Fruit fly (Drosophila melanogaster) whole organism, prepupa: ENCODE results near the gene CG6295.

Experiments
- Blimp-1 ChIP-seq: fragments of 200-800 bp; sonication (Bioruptor generic); optimal IDR thresholded peaks from 3 replicates; lab custom pipeline; 2017; ENCODE audit warnings: missing biosample characterization, missing genetic modification characterization, mild to moderate bottlenecking, moderate library complexity, missing genetic modification reagents
- CG10631 ChIP-seq: fragments of 200-800 bp; sonication (Bioruptor generic); optimal IDR thresholded peaks from 2 replicates; lab custom pipeline; 2016; ENCODE audit warnings: missing biosample characterization, missing genetic modification characterization
- CG10669 ChIP-seq: fragments of 200-800 bp; sonication (Bioruptor generic); optimal IDR thresholded peaks from 3 replicates; lab custom pipeline; 2018; ENCODE audit warnings: missing biosample characterization, mild to moderate bottlenecking, missing genetic modification characterization, moderate library complexity
- CG11762 ChIP-seq: fragments of 200-800 bp; sonication (Bioruptor generic); optimal IDR thresholded peaks from 3 replicates; lab custom pipeline; 2016; ENCODE audit warnings: missing biosample characterization, missing genetic modification characterization; ENCODE audit not compliant: insufficient read depth
- CG15336 ChIP-seq: fragments of 200-800 bp; sonication (Bioruptor generic); IDR thresholded peaks from 2 replicates; pipeline ENCODE4 v1.3.6; 2022; ENCODE audit warnings: missing biosample characterization, missing genetic modification characterization
- CG1621 ChIP-seq: fragments of 200-800 bp; sonication (Bioruptor generic); optimal IDR thresholded peaks from 3 replicates; lab custom pipeline; 2018; ENCODE audit warnings: missing biosample characterization, mild to moderate bottlenecking, missing genetic modification characterization
- CG16779 ChIP-seq: fragments of 200-800 bp; sonication (Bioruptor generic); optimal IDR thresholded peaks from 3 replicates; lab custom pipeline; 2017; ENCODE audit warnings: missing biosample characterization, mild to moderate bottlenecking, missing genetic modification characterization
- CG3032 ChIP-seq: fragments of 200-800 bp; optimal IDR thresholded peaks from 2 replicates; lab custom pipeline; 2019; ENCODE audit warnings: missing biosample characterization, mild to moderate bottlenecking, missing genetic modification characterization, moderate library complexity
- CG32006 ChIP-seq: fragments of 200-800 bp; sonication (Bioruptor generic); optimal IDR thresholded peaks from 3 replicates; lab custom pipeline; 2017; ENCODE audit warnings: missing biosample characterization, mild to moderate bottlenecking, missing genetic modification characterization
- CG34406 ChIP-seq: fragments of 200-800 bp; sonication (Bioruptor generic); optimal IDR thresholded peaks from 3 replicates; lab custom pipeline; 2016; ENCODE audit warnings: missing biosample characterization, missing genetic modification characterization
- CG4318 ChIP-seq: fragments of 200-800 bp; sonication (Bioruptor generic); optimal IDR thresholded peaks from 3 replicates; lab custom pipeline; 2017; ENCODE audit warnings: missing biosample characterization, mild to moderate bottlenecking, missing genetic modification characterization
- CG6163 ChIP-seq: fragments of 200-800 bp; sonication (Bioruptor generic); IDR thresholded peaks from 3 replicates; pipeline ENCODE4 v1.3.6; 2022; ENCODE audit warnings: missing biosample characterization, missing genetic modification characterization
- CG6792 ChIP-seq: fragments of 200-800 bp; sonication (Bioruptor generic); optimal IDR thresholded peaks from 3 replicates; lab custom pipeline; 2016; ENCODE audit warnings: missing biosample characterization, missing genetic modification characterization
- CG6808 ChIP-seq: fragments of 200-800 bp; sonication (Bioruptor generic); optimal IDR thresholded peaks from 3 replicates; lab custom pipeline; 2017; ENCODE audit warnings: missing biosample characterization, missing genetic modification characterization, mild to moderate bottlenecking, moderate library complexity, missing genetic modification reagents
- CG6854 ChIP-seq: fragments of 200-800 bp; sonication (Bioruptor generic); optimal IDR thresholded peaks from 2 replicates; lab custom pipeline; 2017; ENCODE audit warnings: missing biosample characterization, mild to moderate bottlenecking, missing genetic modification characterization
- CG7368 ChIP-seq: fragments of 200-800 bp; sonication (Bioruptor generic); optimal IDR thresholded peaks from 3 replicates; lab custom pipeline; 2016; ENCODE audit warnings: missing biosample characterization, missing genetic modification characterization
- CG8119 ChIP-seq: fragments of 200-800 bp; sonication (Bioruptor generic); IDR thresholded peaks from 3 replicates; pipeline ENCODE4 v1.3.6; 2022; ENCODE audit warnings: missing biosample characterization, missing genetic modification characterization
- CG8319 ChIP-seq: fragments of 200-800 bp; sonication (Bioruptor generic); optimal IDR thresholded peaks from 3 replicates; lab custom pipeline; 2016; ENCODE audit warnings: missing biosample characterization, missing genetic modification characterization
- CG8632 ChIP-seq: fragments of 200-800 bp; sonication (Bioruptor generic); optimal IDR thresholded peaks from 3 replicates; lab custom pipeline; 2016; ENCODE audit warnings: missing biosample characterization, missing genetic modification characterization
- CG9139 ChIP-seq: fragments of 200-800 bp; sonication (Bioruptor generic); optimal IDR thresholded peaks from 3 replicates; lab custom pipeline; 2017; ENCODE audit warnings: missing biosample characterization, mild to moderate bottlenecking, missing genetic modification characterization
- Eip78C ChIP-seq: fragments of 200-800 bp; sonication (Bioruptor generic); peaks from one replicate; lab custom pipeline; 2016; ENCODE audit warnings: missing biosample characterization, missing genetic modification characterization
- Eip93F ChIP-seq: fragments of 200-800 bp; sonication (Bioruptor generic); optimal IDR thresholded peaks from 2 replicates; lab custom pipeline; 2016; ENCODE audit warnings: missing biosample characterization, mild to moderate bottlenecking, missing genetic modification characterization
- Ets21C ChIP-seq: fragments of 200-800 bp; sonication (Bioruptor generic); optimal IDR thresholded peaks from 3 replicates; lab custom pipeline; 2016; ENCODE audit warnings: missing biosample characterization, missing genetic modification characterization
- Gug ChIP-seq: fragments of 200-800 bp; sonication (Bioruptor generic); IDR thresholded peaks from 2 replicates; pipeline ENCODE4 v1.3.6; 2022; ENCODE audit warnings: missing biosample characterization, missing genetic modification characterization
- Hr38 ChIP-seq: sonication (Bioruptor generic); optimal IDR thresholded peaks from 2 replicates; lab custom pipeline; 2016; ENCODE audit warnings: missing biosample characterization, missing genetic modification characterization
- Hr4 ChIP-seq: fragments of 200-800 bp; sonication (Bioruptor generic); optimal IDR thresholded peaks from 3 replicates; lab custom pipeline; 2016; ENCODE audit warnings: missing biosample characterization, missing genetic modification characterization
- Lpt ChIP-seq: fragments of 200-800 bp; sonication (Bioruptor generic); optimal IDR thresholded peaks from 3 replicates; lab custom pipeline; 2016; ENCODE audit warnings: missing biosample characterization, missing genetic modification characterization
- Met ChIP-seq: fragments of 200-800 bp; sonication (Bioruptor generic); optimal IDR thresholded peaks from 3 replicates; lab custom pipeline; 2016; ENCODE audit warnings: missing biosample characterization, missing genetic modification characterization
- Smox ChIP-seq: fragments of 200-800 bp; sonication (Bioruptor generic); optimal IDR thresholded peaks from 3 replicates; lab custom pipeline; 2016; ENCODE audit warnings: missing biosample characterization, missing genetic modification characterization
- Sox102F ChIP-seq: fragments of 200-800 bp; sonication (Bioruptor generic); optimal IDR thresholded peaks from 2 replicates; lab custom pipeline; 2016; ENCODE audit warnings: missing biosample characterization, mild to moderate bottlenecking, missing genetic modification characterization
- Sox15 ChIP-seq: fragments of 200-800 bp; sonication (Bioruptor generic); optimal IDR thresholded peaks from 3 replicates; lab custom pipeline; 2016; ENCODE audit warnings: missing biosample characterization, missing genetic modification characterization
- acj6 ChIP-seq: fragments of 200-800 bp; sonication (Bioruptor generic); optimal IDR thresholded peaks from 3 replicates; lab custom pipeline; 2016; ENCODE audit warnings: missing biosample characterization, missing genetic modification characterization
- dac ChIP-seq: fragments of 200-800 bp; sonication (Bioruptor generic); optimal IDR thresholded peaks from 2 replicates; lab custom pipeline; 2017; ENCODE audit warnings: missing biosample characterization, mild to moderate bottlenecking, missing genetic modification characterization
- dsx ChIP-seq: fragments of 200-800 bp; optimal IDR thresholded peaks from 3 replicates; lab custom pipeline; 2019; ENCODE audit warnings: missing biosample characterization, mild to moderate bottlenecking, missing genetic modification characterization, moderate library complexity; ENCODE audit not compliant: poor library complexity, severe bottlenecking
- eg ChIP-seq: fragments of 200-800 bp; sonication (Bioruptor generic); IDR thresholded peaks from 3 replicates; pipeline ENCODE4 v1.3.6; 2022; ENCODE audit warnings: missing biosample characterization, missing genetic modification characterization
- esn ChIP-seq: fragments of 200-800 bp; sonication (Bioruptor generic); optimal IDR thresholded peaks from 2 replicates; lab custom pipeline; 2016; ENCODE audit warnings: missing biosample characterization, mild to moderate bottlenecking, missing genetic modification characterization, moderate library complexity
- fd59A ChIP-seq: fragments of 200-800 bp; sonication (Bioruptor generic); optimal IDR thresholded peaks from 2 replicates; lab custom pipeline; 2017; ENCODE audit warnings: missing biosample characterization, mild to moderate bottlenecking, missing genetic modification characterization, missing genetic modification reagents
- fd85E ChIP-seq: fragments of 200-800 bp; sonication (Bioruptor generic); optimal IDR thresholded peaks from 3 replicates; lab custom pipeline; 2016; ENCODE audit warnings: missing biosample characterization, missing genetic modification characterization
- fkh ChIP-seq: fragments of 200-800 bp; sonication (Bioruptor generic); optimal IDR thresholded peaks from 3 replicates; lab custom pipeline; 2017; ENCODE audit warnings: missing biosample characterization, mild to moderate bottlenecking, missing genetic modification characterization, moderate library complexity
- lz ChIP-seq: fragments of 200-800 bp; sonication (Bioruptor generic); optimal IDR thresholded peaks from 3 replicates; lab custom pipeline; 2016; ENCODE audit warnings: missing biosample characterization, missing genetic modification characterization
- net ChIP-seq: fragments of 200-800 bp; sonication (Bioruptor generic); optimal IDR thresholded peaks from 3 replicates; lab custom pipeline; 2016; ENCODE audit warnings: missing biosample characterization, missing genetic modification characterization
- pdm3 ChIP-seq: fragments of 200-800 bp; sonication (Bioruptor generic); optimal IDR thresholded peaks from 3 replicates; lab custom pipeline; 2016; ENCODE audit warnings: missing biosample characterization, missing genetic modification characterization
- salr ChIP-seq, 2 experiments: fragments of 200-800 bp; sonication (Bioruptor generic); optimal IDR thresholded peaks; 3 replicates each; lab custom pipeline; 2016 to 2018; ENCODE audit warnings: missing biosample characterization in 2 of 2, missing genetic modification characterization in 2 of 2, mild to moderate bottlenecking in 1 of 2
- spab ChIP-seq: fragments of 200-800 bp; sonication (Bioruptor generic); optimal IDR thresholded peaks from 2 replicates; lab custom pipeline; 2017; ENCODE audit warnings: missing biosample characterization, mild to moderate bottlenecking, missing genetic modification characterization, missing genetic modification reagents
- ss ChIP-seq, 2 experiments: fragments of 200-800 bp; sonication (Bioruptor generic); optimal IDR thresholded peaks; 2 replicates in 1 of 2; 3 replicates in 1 of 2; lab custom pipeline; 2017 to 2018; ENCODE audit warnings: mild to moderate bottlenecking in 2 of 2, missing biosample characterization in 2 of 2, missing genetic modification characterization in 2 of 2, moderate library complexity in 1 of 2
- topi ChIP-seq: fragments of 200-800 bp; sonication (Bioruptor generic); optimal IDR thresholded peaks from 3 replicates; lab custom pipeline; 2016; ENCODE audit warnings: missing biosample characterization, missing genetic modification characterization
- vri ChIP-seq: fragments of 200-800 bp; sonication (Bioruptor generic); optimal IDR thresholded peaks from 3 replicates; lab custom pipeline; 2016; ENCODE audit warnings: missing biosample characterization, mild to moderate bottlenecking, missing genetic modification characterization

Gene CG6295

DNA sequence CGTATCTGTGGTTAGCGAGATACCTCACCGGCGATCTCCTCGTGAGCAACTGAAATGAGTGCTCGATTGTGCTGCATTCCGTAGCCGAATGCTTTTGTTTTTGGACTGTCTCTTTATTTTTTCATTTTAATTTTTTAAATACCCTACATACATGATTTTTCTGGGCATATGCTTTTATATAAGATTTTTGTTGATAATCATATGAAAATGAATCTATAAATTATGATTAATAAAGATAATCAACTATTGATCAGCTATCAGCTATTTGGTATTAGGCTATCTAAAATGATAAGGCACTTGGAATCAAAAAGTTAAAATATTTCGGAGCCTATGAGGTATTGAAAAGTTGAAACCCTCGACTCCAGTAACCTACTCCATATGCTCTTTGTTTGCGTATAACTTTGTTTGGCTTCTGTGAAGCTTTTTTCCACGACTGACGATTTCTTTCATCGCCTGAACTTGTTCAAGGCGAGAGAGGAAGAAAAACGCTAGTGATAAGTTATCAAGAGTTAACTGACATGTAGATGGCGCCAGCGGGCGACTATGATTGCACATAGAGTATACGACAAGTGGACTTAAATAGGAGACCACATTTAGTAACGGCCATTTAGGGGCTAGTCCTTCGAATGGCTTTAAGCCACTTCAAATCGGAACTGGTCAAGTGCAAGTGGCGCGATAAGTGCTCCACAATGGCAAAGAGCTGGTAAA lies 16.9 kb downstream of the CG6295 start, which contains the start of gene CG31076 (continued):
- peak; percentile 81 for TF ChIP-seq esn
- TF ChIP-seq vri = peak; percentile 48
- peak; percentile 85 for TF ChIP-seq topi
- TF ChIP-seq dsx (GFP tag; lab: Kevin White, UChicago) = peak; percentile 67
- TF ChIP-seq CG8632 (GFP tag; lab: Kevin White, UChicago) = peak; percentile 33
- peak; percentile 44 for TF ChIP-seq CG6808 (GFP tag; lab: Kevin White, UChicago)
- peak; percentile 65 for TF ChIP-seq CG7368
- peak; percentile 70 for TF ChIP-seq fkh
- no peak for TF ChIP-seq CG4318 (GFP tag; lab: Kevin White, UChicago)

DNA sequence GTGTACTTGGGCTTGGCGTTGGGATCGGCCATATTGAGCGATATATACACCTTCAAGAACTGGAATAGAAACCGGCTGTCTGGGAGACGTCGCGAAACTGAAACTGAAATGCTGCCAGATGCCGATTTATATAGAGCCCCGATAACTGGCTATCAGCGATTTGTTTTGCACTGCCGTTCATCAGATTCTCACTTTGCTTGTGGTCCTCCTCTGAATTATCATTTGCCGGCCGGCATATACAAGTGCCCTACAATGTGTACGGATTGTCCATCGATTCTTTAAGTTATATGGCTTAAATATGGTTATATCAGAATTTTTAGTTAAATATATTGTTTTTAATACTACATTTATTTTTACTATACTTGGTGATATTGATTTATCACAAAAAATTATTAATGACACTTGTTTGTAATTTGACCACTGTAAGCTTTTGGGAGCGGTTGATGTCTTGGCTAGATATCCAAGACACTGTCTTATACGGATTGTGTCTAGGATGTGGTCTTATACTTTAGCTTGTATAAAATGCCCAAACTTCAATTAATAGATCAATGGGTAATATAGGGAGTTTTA lies 18.4 kb downstream of the CG6295 start, which contains the start of gene CG31075:
CG31075 (minus strand) TSS at position 106 of the 570 bp plus-strand sequence.
- peak; percentile 83 for TF ChIP-seq CG3032 (tag; lab: Kevin White, UChicago)
- peak; percentile 86 for TF ChIP-seq CG6792 (GFP tag; lab: Kevin White, UChicago)
- TF ChIP-seq esn = peak; percentile 94
- TF ChIP-seq CG34406 = peak; percentile 83
- peak; percentile 99 for TF ChIP-seq CG6163 (GFP tag; lab: Robert Waterston, UW)
- TF ChIP-seq CG9139 (GFP tag; lab: Kevin White, UChicago) = peak; percentile 77
- peak; percentile 74 for TF ChIP-seq CG8632 (GFP tag; lab: Kevin White, UChicago)
- TF ChIP-seq Smox (GFP tag; lab: Kevin White, UChicago) = peak; percentile 87
- TF ChIP-seq CG32006 (GFP tag; lab: Kevin White, UChicago) = peak; percentile 76
- TF ChIP-seq CG11762 (GFP tag; lab: Kevin White, UChicago) = peak; percentile 83
- peak; percentile 72 for TF ChIP-seq CG6854
- peak; percentile 85 for TF ChIP-seq acj6 (GFP tag; lab: Kevin White, UChicago)
- peak; percentile 82 for TF ChIP-seq Hr4 (GFP tag; lab: Kevin White, UChicago)
- TF ChIP-seq topi = peak; percentile 91
- peak; percentile 74 for TF ChIP-seq fd59A (GFP tag; lab: Kevin White, UChicago)
- TF ChIP-seq eg (GFP tag; lab: Robert Waterston, UW) = peak; percentile 97
- peak; percentile 86 for TF ChIP-seq CG6808 (GFP tag; lab: Kevin White, UChicago)
- no peak for TF ChIP-seq Hr38
- peak; percentile 81 to 87 for TF ChIP-seq ss (GFP tag; optimal IDR thresholded peaks at IDR 0.05; lab: Kevin White, UChicago)
- peak; percentile 74 for TF ChIP-seq fd85E (GFP tag; lab: Kevin White, UChicago)
- TF ChIP-seq vri = peak; percentile 85
- peak; percentile 82 for TF ChIP-seq CG1621 (tag; lab: Kevin White, UChicago)
- peak; percentile 76 for TF ChIP-seq Blimp-1 (GFP tag; lab: Kevin White, UChicago)
- peak; percentile 94 for TF ChIP-seq CG8119
- peak; percentile 97 for TF ChIP-seq Gug (GFP tag; lab: Robert Waterston, UW)
- TF ChIP-seq fkh = no peak
- peak; percentile 67 for TF ChIP-seq dac (GFP tag; lab: Kevin White, UChicago)
- TF ChIP-seq net (GFP tag; lab: Kevin White, UChicago) = peak; percentile 76
- peak; percentile 89 for TF ChIP-seq CG10669
- TF ChIP-seq CG16779 (tag; lab: Kevin White, UChicago) = peak; percentile 81
- peak; percentile 59 to 66 for TF ChIP-seq salr (GFP tag; optimal IDR thresholded peaks at IDR 0.05; lab: Kevin White, UChicago)
- peak; percentile 92 for TF ChIP-seq lz (GFP tag; lab: Kevin White, UChicago)
- TF ChIP-seq Met (GFP tag; lab: Kevin White, UChicago) = peak; percentile 88
- peak; percentile 41 for TF ChIP-seq Sox15 (GFP tag; lab: Kevin White, UChicago)
- TF ChIP-seq Eip93F (GFP tag; lab: Kevin White, UChicago) = peak; percentile 91
- TF ChIP-seq Ets21C = peak; percentile 76
- TF ChIP-seq pdm3 (GFP tag; lab: Kevin White, UChicago) = peak; percentile 84
- peak; percentile 98 for TF ChIP-seq Eip78C (GFP tag; lab: Kevin White, UChicago)
- peak; percentile 91 for TF ChIP-seq CG10631 (GFP tag; lab: Kevin White, UChicago)
- peak; percentile 68 for TF ChIP-seq Lpt (GFP tag; lab: Kevin White, UChicago)
- TF ChIP-seq CG15336 (GFP tag; lab: Robert Waterston, UW) = peak; percentile 94
- TF ChIP-seq Sox102F = peak; percentile 88
- peak; percentile 84 for TF ChIP-seq spab (GFP tag; lab: Kevin White, UChicago)
- peak; percentile 77 for TF ChIP-seq CG8319 (GFP tag; lab: Kevin White, UChicago)
